Fruit fly (Drosophila melanogaster): ENCODE results near the gene Nepl5.

Nepl5 gene

DNA sequence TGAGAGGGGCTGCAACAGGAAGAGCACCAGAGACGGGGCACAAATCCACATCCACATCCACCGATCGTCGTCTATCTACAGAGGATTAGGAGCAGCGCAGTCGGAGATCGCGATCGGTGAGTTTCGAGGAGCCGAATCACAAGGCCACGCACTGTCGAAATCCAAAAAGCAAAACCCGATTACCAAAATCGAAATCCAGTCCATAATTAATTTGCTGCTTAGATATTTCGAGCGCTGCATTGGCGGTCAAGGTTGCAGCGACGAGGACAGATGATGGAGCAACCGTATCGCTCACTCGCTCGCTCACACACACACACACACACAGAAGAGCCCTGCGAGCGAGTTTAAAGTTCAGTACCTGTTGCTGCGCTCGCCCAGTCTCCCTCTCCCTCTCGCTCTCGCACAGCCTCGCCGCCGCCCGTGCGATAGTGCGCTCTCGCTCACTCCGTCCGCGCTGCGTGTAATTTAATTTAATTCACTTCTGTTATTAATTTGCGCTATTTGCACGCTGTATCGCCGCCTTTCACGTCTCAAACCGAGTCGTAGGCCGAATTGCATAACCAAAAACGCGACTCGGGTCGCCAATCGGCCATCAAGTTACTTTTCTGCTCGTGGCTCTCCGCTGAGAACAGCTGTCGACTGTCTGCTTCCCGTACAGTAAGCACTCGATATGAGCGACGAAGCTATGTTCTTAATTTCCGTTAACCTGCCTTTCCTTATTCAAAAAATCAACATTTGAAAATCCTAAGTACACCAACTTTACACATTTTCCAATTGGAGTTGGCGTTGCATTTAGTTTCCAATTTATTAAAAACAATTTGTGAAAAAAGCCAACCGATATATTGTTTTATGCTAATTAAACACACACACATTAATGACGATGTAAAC, 41.8 kb upstream of the Nepl5 start (continued):
- TF ChIP-seq CG7987 (GFP tag; optimal IDR thresholded peaks at IDR 0.05), result no peak
- TF ChIP-seq sens (GFP tag), result peak; percentile 90
- no peak for TF ChIP-seq hb (GFP tag; IDR thresholded peaks at IDR 0.05; ENCODE audit: partially characterized antibody)
- no peak for TF ChIP-seq CG11695 (GFP tag; IDR thresholded peaks at IDR 0.05)
- TF ChIP-seq crp (GFP tag; optimal IDR thresholded peaks at IDR 0.05), result peak in 1 of 2 experiments; percentile 44
- peak; percentile 93 for TF ChIP-seq chinmo (GFP tag; IDR thresholded peaks at IDR 0.05; ENCODE audit: partially characterized antibody)
- no peak for TF ChIP-seq Sry-β (GFP tag; optimal IDR thresholded peaks at IDR 0.05)
- TF ChIP-seq chm (GFP tag; IDR thresholded peaks at IDR 0.05), result peak; percentile 19; the same call in 1 of the 2 replicates
- TF ChIP-seq CG17361 (GFP tag; IDR thresholded peaks at IDR 0.05), result no peak
- TF ChIP-seq org-1 (GFP tag; optimal IDR thresholded peaks at IDR 0.05), result peak; percentile 43
- peak; percentile 42 for TF ChIP-seq schlank (tag; optimal IDR thresholded peaks at IDR 0.05)
- no peak for TF ChIP-seq MESR4 (GFP tag; optimal IDR thresholded peaks at IDR 0.05)
- TF ChIP-seq Hmx (GFP tag; optimal IDR thresholded peaks at IDR 0.05), result peak; percentile 12
- no peak for TF ChIP-seq twi (tag; optimal IDR thresholded peaks at IDR 0.05)
- no peak for TF ChIP-seq knrl (GFP tag; IDR thresholded peaks at IDR 0.05; ENCODE audit: partially characterized antibody)
- peak; percentile 38 for TF ChIP-seq repo (GFP tag; optimal IDR thresholded peaks at IDR 0.05)
- TF ChIP-seq CG7786 (GFP tag; optimal IDR thresholded peaks at IDR 0.05), result peak; percentile 71
- TF ChIP-seq ems (GFP tag; optimal IDR thresholded peaks at IDR 0.05), result peak; percentile 27
- TF ChIP-seq CG9797 (GFP tag; optimal IDR thresholded peaks at IDR 0.05), result no peak
- no peak for TF ChIP-seq CG16813 (GFP tag; IDR thresholded peaks at IDR 0.05; ENCODE audit: partially characterized antibody)
- TF ChIP-seq GATAe (GFP tag; conservative IDR thresholded peaks at IDR 0.05), result no peak
- TF ChIP-seq sima (GFP tag; optimal IDR thresholded peaks at IDR 0.05), result no peak
- TF ChIP-seq HLH4C (GFP tag; IDR thresholded peaks at IDR 0.05; ENCODE audit: partially characterized antibody), result no peak
- no peak for TF ChIP-seq nerfin-1 (tag; optimal IDR thresholded peaks at IDR 0.05)
- TF ChIP-seq sc (optimal IDR thresholded peaks at IDR 0.05), result no peak
- peak; percentile 33 for TF ChIP-seq sc (GFP tag; optimal IDR thresholded peaks at IDR 0.05)
- peak; percentile 91 for TF ChIP-seq Ets65A (GFP tag)
- TF ChIP-seq zf30C (GFP tag; optimal IDR thresholded peaks at IDR 0.05), result no peak
- no peak for TF ChIP-seq wek (GFP tag; optimal IDR thresholded peaks at IDR 0.05)
- TF ChIP-seq CG8359 (GFP tag; optimal IDR thresholded peaks at IDR 0.05; ENCODE audit: borderline replicate concordance), result no peak
- no peak for TF ChIP-seq CG3065 (GFP tag; optimal IDR thresholded peaks at IDR 0.05)
- TF ChIP-seq ewg (GFP tag; optimal IDR thresholded peaks at IDR 0.05), result no peak
- TF ChIP-seq CG9727 (GFP tag; optimal IDR thresholded peaks at IDR 0.05), result peak; percentile 38
- peak; percentile 39; the same call in 1 of the 3 replicates for TF ChIP-seq CG7357 (GFP tag; IDR thresholded peaks at IDR 0.05)
- no peak for TF ChIP-seq CG34376 (GFP tag; optimal IDR thresholded peaks at IDR 0.05)
- TF ChIP-seq MTF-1 (GFP tag; optimal IDR thresholded peaks at IDR 0.05; ENCODE audit: borderline replicate concordance), result peak; percentile 16
- TF ChIP-seq Xbp1 (GFP tag; optimal IDR thresholded peaks at IDR 0.05), result peak; percentile 43
- TF ChIP-seq Ada2b (GFP tag; IDR thresholded peaks at IDR 0.05), result peak; percentile 25; the same call in 1 of the 2 replicates
- no peak for TF ChIP-seq nerfin-2 (GFP tag; IDR thresholded peaks at IDR 0.05; ENCODE audit: partially characterized antibody)
- TF ChIP-seq CG33213 (GFP tag; optimal IDR thresholded peaks at IDR 0.05), result peak; percentile 62
- TF ChIP-seq CG4854 (GFP tag; optimal IDR thresholded peaks at IDR 0.05), result no peak
- TF ChIP-seq Ets97D (GFP tag; optimal IDR thresholded peaks at IDR 0.05), result no peak
- peak in 1 of 2 experiments; percentile 100 for TF ChIP-seq Hr78 (GFP tag; optimal IDR thresholded peaks at IDR 0.05)
- TF ChIP-seq CG14860 (GFP tag; IDR thresholded peaks at IDR 0.05; ENCODE audit: partially characterized antibody), result no peak
- TF ChIP-seq Sin3A (optimal IDR thresholded peaks at IDR 0.05), result no peak
- TF ChIP-seq croc (GFP tag; conservative IDR thresholded peaks at IDR 0.05), result 0 out of 3 replicates have a peak, but pooled peaks have one; percentile 15
- TF ChIP-seq sim (GFP tag; IDR thresholded peaks at IDR 0.05), result no peak
- TF ChIP-seq CG30020 (tag; optimal IDR thresholded peaks at IDR 0.05), result no peak

All from whole organism, embryonic.